Fruit fly (Drosophila melanogaster): ENCODE data around the gene CYLD.

CYLD gene

DNA sequence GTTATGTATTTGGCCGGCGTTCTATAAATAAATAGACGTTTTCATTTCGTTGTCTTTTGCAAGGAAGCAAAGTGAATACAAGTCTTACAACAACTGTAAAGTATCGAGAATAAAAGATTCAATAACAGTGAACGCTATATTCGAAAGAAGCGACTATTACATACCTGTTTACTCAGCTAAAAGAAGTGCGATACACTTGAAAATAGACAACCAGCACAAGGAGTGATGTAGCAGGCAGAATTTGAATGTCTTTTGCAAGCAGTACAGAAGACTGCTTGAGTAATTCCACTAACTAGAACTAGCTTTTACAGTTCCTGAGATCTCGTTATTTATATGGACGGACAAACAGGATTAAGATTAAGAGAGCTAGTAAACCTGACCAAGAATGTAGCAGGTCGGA is 1.3 kb downstream of the CYLD start (continued):
- TF ChIP-seq cato (GFP tag; optimal IDR thresholded peaks at IDR 0.05; ENCODE audit: borderline replicate concordance): no peak
- no peak for TF ChIP-seq CkIIα-i1 (GFP tag; IDR thresholded peaks at IDR 0.05)
- TF ChIP-seq CG9609 (GFP tag; optimal IDR thresholded peaks at IDR 0.05): no peak
- peak; percentile 57; the same call in 1 of the 3 replicates for TF ChIP-seq CG34224 (GFP tag; IDR thresholded peaks at IDR 0.05; ENCODE audit: partially characterized antibody)
- no peak for TF ChIP-seq maf-S (GFP tag; optimal IDR thresholded peaks at IDR 0.05)
- TF ChIP-seq CG4282 (GFP tag; optimal IDR thresholded peaks at IDR 0.05): no peak
- peak; percentile 1 for TF ChIP-seq Xbp1 (GFP tag; optimal IDR thresholded peaks at IDR 0.05)
- no peak for TF ChIP-seq Lpt (GFP tag; optimal IDR thresholded peaks at IDR 0.05)
- no peak for TF ChIP-seq CG3726 (GFP tag; IDR thresholded peaks at IDR 0.05)
- no peak for TF ChIP-seq wor (GFP tag; IDR thresholded peaks at IDR 0.05)
- TF ChIP-seq CG7745 (tag; optimal IDR thresholded peaks at IDR 0.05): no peak
- no peak for TF ChIP-seq gem (tag; optimal IDR thresholded peaks at IDR 0.05)
- TF ChIP-seq Dbx (GFP tag; IDR thresholded peaks at IDR 0.05): 0 out of 3 replicates have a peak, but pooled peaks have one; percentile 30
- no peak for TF ChIP-seq bab2 (GFP tag; optimal IDR thresholded peaks at IDR 0.05)
- TF ChIP-seq toy (GFP tag; IDR thresholded peaks at IDR 0.05): no peak
- no peak for TF ChIP-seq Neu2 (GFP tag; optimal IDR thresholded peaks at IDR 0.05; ENCODE audit: borderline replicate concordance)
- no peak for TF ChIP-seq pan (optimal IDR thresholded peaks at IDR 0.05)
- no peak for TF ChIP-seq pan (GFP tag; optimal IDR thresholded peaks at IDR 0.05 in 1 of 2, IDR thresholded peaks at IDR 0.05 in 1 of 2)
- TF ChIP-seq insv (GFP tag; optimal IDR thresholded peaks at IDR 0.05): no peak
- TF ChIP-seq CG5180 (GFP tag; optimal IDR thresholded peaks at IDR 0.05): no peak
- peak; percentile 65 for TF ChIP-seq CG1603 (tag; optimal IDR thresholded peaks at IDR 0.05)
- TF ChIP-seq Fer2 (tag; optimal IDR thresholded peaks at IDR 0.05): no peak
- no peak for TF ChIP-seq Poxn (GFP tag; IDR thresholded peaks at IDR 0.05)
- no peak for TF ChIP-seq CG13624 (GFP tag; optimal IDR thresholded peaks at IDR 0.05)
- TF ChIP-seq CG4328 (GFP tag; optimal IDR thresholded peaks at IDR 0.05): no peak
- no peak for TF ChIP-seq pfk (GFP tag; optimal IDR thresholded peaks at IDR 0.05)
- TF ChIP-seq otp (GFP tag; IDR thresholded peaks at IDR 0.05): no peak
- no peak for TF ChIP-seq CG1832 (GFP tag; optimal IDR thresholded peaks at IDR 0.05)
- TF ChIP-seq YL-1 (GFP tag; optimal IDR thresholded peaks at IDR 0.05): peak; percentile 57
- TF ChIP-seq jumu (GFP tag; optimal IDR thresholded peaks at IDR 0.05): peak; percentile 26
- peak; percentile 92 for TF ChIP-seq CG6791 (GFP tag; IDR thresholded peaks at IDR 0.05; ENCODE audit: partially characterized antibody)
- no peak for TF ChIP-seq CG13775 (GFP tag; optimal IDR thresholded peaks at IDR 0.05)
- no peak for TF ChIP-seq lov (optimal IDR thresholded peaks at IDR 0.05)
- no peak for TF ChIP-seq lov (GFP tag; IDR thresholded peaks at IDR 0.05)
- no peak for TF ChIP-seq CG13123 (GFP tag; optimal IDR thresholded peaks at IDR 0.05)
- no peak for TF ChIP-seq kni (GFP tag; optimal IDR thresholded peaks at IDR 0.05)
- TF ChIP-seq phol (tag; optimal IDR thresholded peaks at IDR 0.05): peak; percentile 9
- no peak for TF ChIP-seq chinmo (GFP tag; IDR thresholded peaks at IDR 0.05; ENCODE audit: partially characterized antibody)
- TF ChIP-seq psq (GFP tag; optimal IDR thresholded peaks at IDR 0.05): no peak
- no peak for TF ChIP-seq CG10366 (GFP tag; IDR thresholded peaks at IDR 0.05)
- TF ChIP-seq fu2 (GFP tag; optimal IDR thresholded peaks at IDR 0.05): no peak
- no peak for TF ChIP-seq NK7.1 (GFP tag; optimal IDR thresholded peaks at IDR 0.05)
- TF ChIP-seq inv (GFP tag; IDR thresholded peaks at IDR 0.05; ENCODE audit: partially characterized antibody): peak; percentile 35
- TF ChIP-seq ranshi (GFP tag; IDR thresholded peaks at IDR 0.05): no peak
- TF ChIP-seq CG4404 (GFP tag; IDR thresholded peaks at IDR 0.05): no peak
- no peak for TF ChIP-seq H2.0 (GFP tag; IDR thresholded peaks at IDR 0.05)
- TF ChIP-seq CG33557 (GFP tag; optimal IDR thresholded peaks at IDR 0.05): peak; percentile 10
- TF ChIP-seq CG4707 (GFP tag; optimal IDR thresholded peaks at IDR 0.05): no peak
- peak; percentile 54 for TF ChIP-seq CG9437 (GFP tag; optimal IDR thresholded peaks at IDR 0.05)
- peak; percentile 5 for TF ChIP-seq CG33213 (GFP tag; optimal IDR thresholded peaks at IDR 0.05)
- TF ChIP-seq gsb-n (tag; optimal IDR thresholded peaks at IDR 0.05): no peak
- TF ChIP-seq trem (tag; optimal IDR thresholded peaks at IDR 0.05): no peak
